Fruit fly (Drosophila melanogaster): Measurements from ENCODE around the gene Pak3.

Pak3 gene

dm6 chr3R:16431707-16432106, 21.9 kb downstream of the Pak3 start (continued):
- TF ChIP-seq crc (GFP tag; optimal IDR thresholded peaks at IDR 0.05) (no peak), CG15269 (tag; optimal IDR thresholded peaks at IDR 0.05) (peak; percentile 48), Aef1 (GFP tag; IDR thresholded peaks at IDR 0.05) (peak; percentile 24; the same call in 1 of the 3 replicates), CG13287 (GFP tag; IDR thresholded peaks at IDR 0.05; ENCODE audit: partially characterized antibody) (peak; percentile 65; the same call in 1 of the 2 replicates), CG12942 (GFP tag; optimal IDR thresholded peaks at IDR 0.05) (no peak), CG10543 (GFP tag; optimal IDR thresholded peaks at IDR 0.05) (peak; percentile 13), Doc3 (GFP tag; IDR thresholded peaks at IDR 0.05; ENCODE audit: partially characterized antibody) (no peak), CG8944 (GFP tag; optimal IDR thresholded peaks at IDR 0.05) (peak; percentile 13), Nf-YB (GFP tag; optimal IDR thresholded peaks at IDR 0.05) (peak; percentile 9), CG14667 (GFP tag; IDR thresholded peaks at IDR 0.05) (no peak), wor (GFP tag; IDR thresholded peaks at IDR 0.05) (no peak), BEAF-32 (GFP tag; optimal IDR thresholded peaks at IDR 0.05) (peak; percentile 3), Bteb2 (GFP tag; optimal IDR thresholded peaks at IDR 0.05) (peak; percentile 29), CG10979 (tag; optimal IDR thresholded peaks at IDR 0.05) (peak; percentile 40), ash1 (GFP tag; optimal IDR thresholded peaks at IDR 0.05) (peak; percentile 10), CG7963 (GFP tag; IDR thresholded peaks at IDR 0.05; ENCODE audit: partially characterized antibody) (peak; percentile 76), Rfx (GFP tag; IDR thresholded peaks at IDR 0.05) (peak; percentile 80), Stat92E (GFP tag; optimal IDR thresholded peaks at IDR 0.05) (peak in 1 of 3 experiments; percentile 89), CG4328 (GFP tag; optimal IDR thresholded peaks at IDR 0.05) (no peak), mirr (GFP tag; optimal IDR thresholded peaks at IDR 0.05) (peak; percentile 60), dmrt11E (tag; optimal IDR thresholded peaks at IDR 0.05) (peak; percentile 11), disco-r (GFP tag; optimal IDR thresholded peaks at IDR 0.05) (no peak), CG11085 (GFP tag; IDR thresholded peaks at IDR 0.05) (no peak), Ravus (GFP tag; IDR thresholded peaks at IDR 0.05) (no peak), sr (GFP tag; IDR thresholded peaks at IDR 0.05) (no peak), Hr39 (optimal IDR thresholded peaks at IDR 0.05) (no peak), ttk (GFP tag; IDR thresholded peaks at IDR 0.05) (peak; percentile 33; the same call in 1 of the 2 replicates), CG9609 (GFP tag; optimal IDR thresholded peaks at IDR 0.05) (no peak), bigmax (GFP tag; optimal IDR thresholded peaks at IDR 0.05) (no peak), Xbp1 (GFP tag; optimal IDR thresholded peaks at IDR 0.05) (peak; percentile 67), CG11093 (GFP tag; IDR thresholded peaks at IDR 0.05) (no peak), gcm2 (GFP tag; optimal IDR thresholded peaks at IDR 0.05) (no peak), CG18764 (GFP tag; optimal IDR thresholded peaks at IDR 0.05) (peak; percentile 9), repo (GFP tag; optimal IDR thresholded peaks at IDR 0.05) (peak; percentile 30), sob (GFP tag; IDR thresholded peaks at IDR 0.05) (peak; percentile 48; the same call in 1 of the 2 replicates), CG12391 (tag; optimal IDR thresholded peaks at IDR 0.05) (peak; percentile 19), chn (GFP tag; optimal IDR thresholded peaks at IDR 0.05) (no peak), CG13123 (GFP tag; optimal IDR thresholded peaks at IDR 0.05) (no peak), CG6683 (GFP tag; optimal IDR thresholded peaks at IDR 0.05) (no peak), Hr3 (GFP tag; optimal IDR thresholded peaks at IDR 0.05) (peak; percentile 61), prd (optimal IDR thresholded peaks at IDR 0.05) (no peak), prd (GFP tag; IDR thresholded peaks at IDR 0.05) (peak; percentile 51), CG18011 (GFP tag; optimal IDR thresholded peaks at IDR 0.05) (no peak), ase (GFP tag; IDR thresholded peaks at IDR 0.05) (no peak), cg (GFP tag; optimal IDR thresholded peaks at IDR 0.05) (no peak), CG7745 (tag; optimal IDR thresholded peaks at IDR 0.05) (no peak), Dll (GFP tag; IDR thresholded peaks at IDR 0.05; ENCODE audit: partially characterized antibody) (peak; percentile 44; the same call in 1 of the 4 replicates), CG43689 (GFP tag; IDR thresholded peaks at IDR 0.05) (no peak), dysf (GFP tag; IDR thresholded peaks at IDR 0.05) (peak; percentile 18; the same call in 1 of the 3 replicates), NfI (GFP tag; optimal IDR thresholded peaks at IDR 0.05) (peak; percentile 50), CG2129 (GFP tag; IDR thresholded peaks at IDR 0.05; ENCODE audit: partially characterized antibody) (no peak)
